Worm (Caenorhabditis elegans) whole organism, L4 larva: Measurements from ENCODE around the gene F13H8.2.

ENCODE experiments used
- egl-27 ChIP-seq: sonication (generic microtip); optimal IDR thresholded peaks from 3 replicates; lab custom pipeline; 2017; ENCODE audit warnings: missing biosample characterization, missing genetic modification reagents, missing genetic modification characterization
- nhr-76 ChIP-seq: fragments of 150-350 bp; optimal IDR thresholded peaks from 2 replicates; lab custom pipeline; 2014; ENCODE audit warnings: missing biosample characterization, missing genetic modification characterization
- zag-1 ChIP-seq: fragments of 150-350 bp; optimal IDR thresholded peaks from 2 replicates; lab custom pipeline; 2014; ENCODE audit warnings: missing biosample characterization, missing genetic modification characterization

ce11 chrII:6262222-6262621 is 7.9 kb upstream of the F13H8.2 start, which contains the start of gene F13H8.12:
- no peak for TF ChIP-seq nhr-76
- no peak for TF ChIP-seq zag-1 (tag; lab: Kevin White, UChicago)
- no peak for TF ChIP-seq egl-27
